Worm (Caenorhabditis elegans) whole organism, L4 larva: ENCODE results near the gene ksr-1.
"Not testable (repeated sequence)": the region's sequence is repeated elsewhere in the genome, so short reads cannot be mapped to it uniquely, and the experiment has no call there.

ENCODE experiments used
- F10B5.3 ChIP-seq: sonication (generic microtip); optimal IDR thresholded peaks from 2 replicates; lab custom pipeline; 2016; ENCODE audit warnings: mild to moderate bottlenecking, missing genetic modification characterization, missing compliant biosample characterization
- F26F4.8 ChIP-seq: fragments of 200-800 bp; sonication (Bioruptor generic); conservative IDR thresholded peaks from 2 replicates; pipeline ENCODE4 v1.3.6; 2022; ENCODE audit warnings: missing genetic modification characterization, missing compliant biosample characterization
- F49E8.2 ChIP-seq: sonication (generic microtip); optimal IDR thresholded peaks from 2 replicates; lab custom pipeline; 2016; ENCODE audit warnings: missing compliant biosample characterization, mild to moderate bottlenecking, missing genetic modification characterization, borderline replicate concordance
- T26A8.4 ChIP-seq: fragments of 200-800 bp; sonication (Bioruptor generic); IDR thresholded peaks from 2 replicates; pipeline ENCODE4 v1.3.6; 2022; ENCODE audit warnings: missing genetic modification characterization, missing compliant biosample characterization
- Y5F2A.4 ChIP-seq: fragments of 200-800 bp; sonication (Bioruptor generic); optimal IDR thresholded peaks from 2 replicates; lab custom pipeline; 2018; ENCODE audit warnings: mild to moderate bottlenecking, missing genetic modification characterization, missing compliant biosample characterization
- Y75B8A.6 ChIP-seq: fragments of 200-800 bp; sonication (Bioruptor generic); IDR thresholded peaks from 2 replicates; pipeline ENCODE4 v1.3.6; 2022; ENCODE audit warnings: missing genetic modification reagents, missing genetic modification characterization, missing compliant biosample characterization
- ZK546.5 ChIP-seq, 2 experiments: sonication (generic microtip); optimal IDR thresholded peaks; 2 replicates each; lab custom pipeline; 2017; ENCODE audit warnings: missing biosample characterization in 2 of 2, missing genetic modification characterization in 2 of 2
- ama-1 ChIP-seq: fragments of 150-350 bp; optimal IDR thresholded peaks from 2 replicates; lab custom pipeline; 2014; ENCODE audit warnings: inconsistent platforms, mixed read lengths
- ceh-62 ChIP-seq: sonication (generic microtip); optimal IDR thresholded peaks from 2 replicates; lab custom pipeline; 2017; ENCODE audit warnings: missing biosample characterization, missing genetic modification characterization
- daf-16 ChIP-seq, 3 experiments: sonication (generic microtip); optimal IDR thresholded peaks; 2 replicates each; lab custom pipeline; 2016 to 2017; ENCODE audit warnings: missing genetic modification characterization in 3 of 3, missing genetic modification reagents in 3 of 3, mild to moderate bottlenecking in 2 of 3, missing compliant biosample characterization in 2 of 3, missing biosample characterization in 1 of 3, moderate library complexity in 1 of 3
- daf-19 ChIP-seq: fragments of 200-800 bp; sonication (Bioruptor generic); conservative IDR thresholded peaks from 2 replicates; pipeline ENCODE4 v1.3.6; 2022; ENCODE audit warnings: missing genetic modification characterization, missing compliant biosample characterization
- dmd-6 ChIP-seq: fragments of 200-800 bp; sonication (Bioruptor generic); IDR thresholded peaks from 2 replicates; pipeline ENCODE4 v1.3.6; 2022; ENCODE audit warnings: missing genetic modification reagents, missing genetic modification characterization, missing compliant biosample characterization
- dmd-8 ChIP-seq: fragments of 200-800 bp; sonication (Bioruptor generic); IDR thresholded peaks from 2 replicates; pipeline ENCODE4 v1.3.6; 2022; ENCODE audit warnings: missing genetic modification characterization, missing compliant biosample characterization
- dve-1 ChIP-seq: sonication (generic microtip); optimal IDR thresholded peaks from 2 replicates; lab custom pipeline; 2017; ENCODE audit warnings: antibody characterized with exemption, mild to moderate bottlenecking, missing genetic modification characterization, missing compliant biosample characterization; ENCODE audit not compliant: insufficient read depth
- egl-43 ChIP-seq: fragments of 200-800 bp; sonication (Bioruptor generic); IDR thresholded peaks from 2 replicates; pipeline ENCODE4 v1.3.6; 2022; ENCODE audit warnings: missing genetic modification reagents, missing genetic modification characterization, missing compliant biosample characterization
- fos-1 ChIP-seq: fragments of 150-350 bp; optimal IDR thresholded peaks from 2 replicates; lab custom pipeline; 2014; ENCODE audit warnings: missing biosample characterization, missing genetic modification characterization
- jun-1 ChIP-seq: fragments of 150-350 bp; optimal IDR thresholded peaks from 2 replicates; lab custom pipeline; 2014; ENCODE audit warnings: missing biosample characterization, missing genetic modification reagents, missing genetic modification characterization
- lim-7 ChIP-seq: fragments of 200-800 bp; sonication (Bioruptor generic); IDR thresholded peaks from 2 replicates; pipeline ENCODE4 v1.3.6; 2022; ENCODE audit warnings: missing genetic modification characterization, missing compliant biosample characterization
- lin-13 ChIP-seq: fragments of 150-350 bp; optimal IDR thresholded peaks from 2 replicates; lab custom pipeline; 2014; ENCODE audit warnings: missing biosample characterization, missing genetic modification reagents, missing genetic modification characterization
- lin-29 ChIP-seq: fragments of 200-800 bp; sonication (Bioruptor generic); IDR thresholded peaks from 2 replicates; pipeline ENCODE4 v1.3.6; 2022; ENCODE audit warnings: missing genetic modification reagents, missing genetic modification characterization, missing compliant biosample characterization
- lsy-2 ChIP-seq, 2 experiments: fragments of 150-350 bp in 1 of 2; sonication (generic microtip) in 1 of 2; optimal IDR thresholded peaks; 2 replicates each; lab custom pipeline; 2014 to 2017; ENCODE audit warnings: missing biosample characterization in 2 of 2, missing genetic modification characterization in 2 of 2
- mdl-1 ChIP-seq, 2 experiments: fragments of 150-350 bp in 1 of 2; sonication (generic microtip) in 1 of 2; optimal IDR thresholded peaks; 2 replicates each; lab custom pipeline; 2014 to 2017; ENCODE audit warnings: missing biosample characterization in 2 of 2, missing genetic modification characterization in 2 of 2
- mes-2 ChIP-seq: sonication (generic microtip); optimal IDR thresholded peaks from 2 replicates; lab custom pipeline; 2016; ENCODE audit warnings: missing genotype, mild to moderate bottlenecking, missing genetic modification characterization, missing compliant biosample characterization; ENCODE audit not compliant: poor library complexity, severe bottlenecking
- nhr-10 ChIP-seq: fragments of 150-350 bp; optimal IDR thresholded peaks from 2 replicates; lab custom pipeline; 2014; ENCODE audit warnings: missing biosample characterization, missing genetic modification characterization
- nhr-28 ChIP-seq: fragments of 150-350 bp; optimal IDR thresholded peaks from 2 replicates; lab custom pipeline; 2014; ENCODE audit warnings: missing biosample characterization, missing genetic modification characterization
- nhr-41 ChIP-seq: fragments of 200-800 bp; sonication (Bioruptor generic); IDR thresholded peaks from 2 replicates; pipeline ENCODE4 v1.3.6; 2022; ENCODE audit warnings: missing genetic modification reagents, missing genetic modification characterization, missing compliant biosample characterization
- nhr-42 ChIP-seq: fragments of 200-800 bp; sonication (Bioruptor generic); IDR thresholded peaks from 2 replicates; pipeline ENCODE4 v1.3.6; 2022; ENCODE audit warnings: missing genetic modification characterization, missing compliant biosample characterization
- nhr-76 ChIP-seq: fragments of 150-350 bp; optimal IDR thresholded peaks from 2 replicates; lab custom pipeline; 2014; ENCODE audit warnings: missing biosample characterization, missing genetic modification characterization
- pqm-1 ChIP-seq: sonication (generic microtip); optimal IDR thresholded peaks from 2 replicates; lab custom pipeline; 2017; ENCODE audit warnings: missing biosample characterization, missing genetic modification characterization
- sdz-12 ChIP-seq: fragments of 200-800 bp; sonication (Bioruptor generic); optimal IDR thresholded peaks from 2 replicates; lab custom pipeline; 2018; ENCODE audit warnings: mild to moderate bottlenecking, missing genetic modification characterization, missing compliant biosample characterization
- snpc-4 ChIP-seq: fragments of 150-350 bp; optimal IDR thresholded peaks from 2 replicates; lab custom pipeline; 2014; ENCODE audit warnings: missing biosample characterization, missing genetic modification characterization
- tra-1 ChIP-seq: fragments of 200-800 bp; sonication (Bioruptor generic); IDR thresholded peaks from 2 replicates; pipeline ENCODE4 v1.3.6; 2022; ENCODE audit warnings: missing genetic modification reagents, missing genetic modification characterization, missing compliant biosample characterization
- unc-62 ChIP-seq, 3 experiments: fragments of 150-350 bp in 1 of 3; sonication (generic microtip); optimal IDR thresholded peaks in 2 of 3; peaks in 1 of 3; 1 replicate in 1 of 3; 2 replicates in 2 of 3; lab custom pipeline; 2014 to 2017; ENCODE audit warnings: missing biosample characterization in 3 of 3, missing genetic modification characterization in 3 of 3, missing genetic modification reagents in 3 of 3, missing genotype in 1 of 3

ksr-1 gene

DNA sequence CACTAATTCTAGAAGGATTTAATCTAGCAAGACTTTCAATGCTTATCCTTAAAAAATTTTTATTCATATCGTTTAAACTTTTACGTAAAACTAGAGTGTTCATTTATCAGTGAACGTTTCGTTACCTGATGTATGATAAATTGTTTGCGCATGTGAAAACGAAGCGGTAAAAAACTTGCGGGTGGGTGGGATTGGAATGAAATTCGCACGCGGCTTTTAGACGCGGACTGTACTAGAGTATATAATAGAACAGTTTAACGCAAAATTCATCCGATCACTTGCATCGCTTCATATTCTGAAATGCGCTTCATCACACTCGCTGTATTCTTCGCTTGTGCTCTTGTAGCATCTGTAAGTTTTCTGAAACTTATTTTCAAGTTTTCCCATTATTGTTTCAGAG is 46.8 kb downstream of the ksr-1 start, which contains the start of gene abu-9:
abu-9 (plus strand) TSS at position 301 of the 400 bp plus-strand sequence.
- TF ChIP-seq mes-2 (tag; lab: Kevin White, UChicago); nhr-76 (tag; lab: Kevin White, UChicago); F26F4.8 (GFP tag; lab: Robert Waterston, UW): not testable (repeated sequence)
- TF ChIP-seq, all 104 proteins: peak for 0; not testable (repeated sequence) for 104

DNA sequence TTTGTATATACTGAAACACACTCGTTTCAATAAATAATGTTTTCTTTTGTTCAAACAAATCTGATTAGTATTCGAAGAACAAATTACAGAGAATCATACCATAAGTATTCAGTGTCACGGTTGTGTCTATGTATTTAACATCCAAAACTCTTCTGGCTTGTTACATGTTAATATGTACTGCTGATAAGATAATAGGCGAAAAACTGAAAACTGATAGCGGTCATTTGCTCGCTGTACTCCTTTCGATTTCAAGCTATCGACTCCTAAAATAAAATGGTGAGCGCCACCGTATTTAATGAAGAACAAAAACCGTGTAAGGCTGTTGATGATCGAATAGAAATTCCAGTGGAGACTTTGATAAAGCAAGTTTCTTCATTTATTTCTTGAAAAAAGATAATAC is 48.4 kb downstream of the ksr-1 start, which contains the start of gene R09F10.1:
R09F10.1 (plus strand) TSS at position 222 of the 400 bp plus-strand sequence.
- peak; percentile 12 for TF ChIP-seq dve-1 (tag; lab: Kevin White, UChicago)
- no peak for TF ChIP-seq ZK546.5 (tag; optimal IDR thresholded peaks at IDR 0.05; lab: Kevin White, UChicago)
- no peak for TF ChIP-seq lsy-2 (tag; optimal IDR thresholded peaks at IDR 0.05; lab: Kevin White, UChicago)
- TF ChIP-seq lim-7 (GFP tag; lab: Robert Waterston, UW), result no peak
- no peak for TF ChIP-seq F10B5.3 (tag; lab: Kevin White, UChicago)
- TF ChIP-seq pqm-1 (tag; lab: Kevin White, UChicago), result peak; percentile 64
- TF ChIP-seq nhr-10, result no peak
- 0 out of 2 replicates have a peak, but pooled peaks have one; percentile 45 for TF ChIP-seq dmd-6 (GFP tag; lab: Robert Waterston, UW)
- peak; percentile 56 for TF ChIP-seq nhr-28 (tag; lab: Kevin White, UChicago)
- no peak for TF ChIP-seq nhr-41 (GFP tag; lab: Robert Waterston, UW)
- no peak for TF ChIP-seq daf-16 (GFP tag; optimal IDR thresholded peaks at IDR 0.05; lab: Kevin White, UChicago)
- peak; percentile 60 for TF ChIP-seq daf-16 (tag; optimal IDR thresholded peaks at IDR 0.05; lab: Kevin White, UChicago)
- TF ChIP-seq Y5F2A.4 (GFP tag; lab: Kevin White, UChicago), result no peak

DNA sequence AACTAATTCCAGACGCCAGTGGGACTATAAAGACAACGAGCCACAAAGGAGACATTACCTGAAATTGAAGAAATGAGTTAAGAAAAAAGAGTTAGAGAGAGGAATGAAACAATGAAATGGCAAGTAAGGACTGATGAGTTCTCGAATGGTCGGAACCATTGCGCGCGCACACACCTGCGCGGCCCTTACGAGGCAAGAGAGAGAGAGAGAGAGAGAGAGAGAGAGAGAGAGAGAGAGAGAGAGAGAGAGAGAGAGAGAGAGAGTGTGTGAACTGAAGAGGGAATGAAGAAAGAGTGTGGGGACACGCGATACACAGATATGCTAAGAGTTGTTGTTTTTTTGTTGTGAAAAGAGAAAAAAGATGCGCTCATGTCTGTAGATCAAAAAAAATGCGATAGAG is 51.4 kb downstream of the ksr-1 start, which contains the start of gene R09F10.8:
R09F10.8 (minus strand) TSS at position 58 of the 400 bp plus-strand sequence.
- TF ChIP-seq ceh-62 (no peak), ama-1 (lab: Kevin White, UChicago) (no peak), dmd-8 (GFP tag; lab: Robert Waterston, UW) (no peak), unc-62 (GFP tag; optimal IDR thresholded peaks at IDR 0.05 in 1 of 2; lab: Kevin White, UChicago) (peak in 1 of 2 experiments; percentile 91), unc-62 (tag; optimal IDR thresholded peaks at IDR 0.05; lab: Kevin White, UChicago) (no peak), jun-1 (tag; lab: Kevin White, UChicago) (no peak)

DNA sequence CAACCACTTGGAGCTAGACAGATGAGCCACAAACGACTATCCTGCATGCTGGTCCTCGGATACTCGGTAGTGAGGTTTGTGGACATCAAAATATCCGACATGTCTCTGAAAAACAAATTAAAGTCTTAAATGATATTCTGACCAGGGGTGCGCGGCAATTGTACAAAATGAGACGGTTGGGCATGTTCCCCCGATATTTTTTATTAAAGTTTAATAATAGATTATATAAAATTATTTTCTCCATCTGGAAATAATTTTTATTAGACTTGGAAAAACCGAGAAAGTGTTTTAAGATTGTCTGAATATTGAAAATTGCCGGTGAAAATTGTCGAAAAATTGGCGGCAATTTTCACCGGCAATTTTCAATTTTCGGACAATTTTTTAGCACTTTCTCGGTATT is 52.8 kb downstream of the ksr-1 start, which contains the start of gene F55E10.4:
F55E10.4 (minus strand) TSS at position 101 of the 400 bp plus-strand sequence.
- no peak for TF ChIP-seq snpc-4 (tag; lab: Kevin White, UChicago)
- no peak for TF ChIP-seq mdl-1 (tag; optimal IDR thresholded peaks at IDR 0.05; lab: Kevin White, UChicago)
- no peak for TF ChIP-seq tra-1 (GFP tag; lab: Robert Waterston, UW)
- TF ChIP-seq pqm-1 (tag; lab: Kevin White, UChicago), result no peak
- TF ChIP-seq lin-29, result no peak
- TF ChIP-seq F49E8.2 (tag; lab: Kevin White, UChicago), result no peak
- TF ChIP-seq lin-13 (GFP tag; lab: Kevin White, UChicago), result no peak
- no peak for TF ChIP-seq fos-1 (tag; lab: Kevin White, UChicago)
- no peak for TF ChIP-seq nhr-28 (tag; lab: Kevin White, UChicago)
- no peak for TF ChIP-seq sdz-12 (GFP tag; lab: Kevin White, UChicago)
- no peak for TF ChIP-seq nhr-42 (GFP tag; lab: Robert Waterston, UW)
- TF ChIP-seq daf-19, result no peak
- TF ChIP-seq F10B5.3 (tag; lab: Kevin White, UChicago), result no peak
- TF ChIP-seq T26A8.4 (GFP tag; lab: Robert Waterston, UW), result no peak
- no peak for TF ChIP-seq egl-43 (GFP tag; lab: Robert Waterston, UW)
- no peak for TF ChIP-seq Y75B8A.6 (GFP tag; lab: Robert Waterston, UW)
- no peak for TF ChIP-seq F26F4.8 (GFP tag; lab: Robert Waterston, UW)
